Worm (Caenorhabditis elegans) whole organism, mixed stage, embryonic: ENCODE results near the gene pqn-31.

ENCODE experiments used
- mep-1 ChIP-seq: fragments of 150-350 bp; optimal IDR thresholded peaks from 2 replicates; lab custom pipeline; 2017; ENCODE audit warnings: missing biosample characterization, missing genetic modification reagents, missing genetic modification characterization, inconsistent platforms
- nhr-2 ChIP-seq: fragments of 150-350 bp; optimal IDR thresholded peaks from 2 replicates; lab custom pipeline; 2014; ENCODE audit warnings: missing biosample characterization, missing genetic modification characterization
- nhr-28 ChIP-seq: fragments of 150-350 bp; optimal IDR thresholded peaks from 2 replicates; lab custom pipeline; 2014; ENCODE audit warnings: missing biosample characterization, missing genetic modification characterization
- unc-39 ChIP-seq: fragments of 150-350 bp; optimal IDR thresholded peaks from 2 replicates; lab custom pipeline; 2014; ENCODE audit warnings: missing biosample characterization, missing genetic modification characterization

ce11 chrV:9067678-9068077 is 41.7 kb upstream of the pqn-31 start, which contains the start of gene fip-2:
- TF ChIP-seq nhr-2 = no peak
- TF ChIP-seq mep-1 (tag; lab: Kevin White, UChicago) = no peak
- TF ChIP-seq nhr-28 = no peak
- TF ChIP-seq unc-39 (tag; lab: Kevin White, UChicago) = no peak
